Fruit fly (Drosophila melanogaster): Measurements from ENCODE around the gene CG8004.

The CG8004 gene

dm6 chr3L:19922833-19923745, 5.2 kb downstream of the CG8004 start, which contains the start of gene Pfdn6:
Pfdn6 (plus strand) TSS chr3L:19923671.
- TF ChIP-seq Eip78C (GFP tag) (peak; percentile 86), Hr4 (GFP tag; optimal IDR thresholded peaks at IDR 0.05) (no peak), CG6808 (GFP tag; optimal IDR thresholded peaks at IDR 0.05) (no peak), net (GFP tag; optimal IDR thresholded peaks at IDR 0.05) (no peak), CG6163 (GFP tag; IDR thresholded peaks at IDR 0.05) (peak; percentile 69; the same call in 2 of the 3 replicates), CG4318 (GFP tag; optimal IDR thresholded peaks at IDR 0.05) (no peak), eg (GFP tag; IDR thresholded peaks at IDR 0.05) (peak; percentile 74), CG15336 (GFP tag; IDR thresholded peaks at IDR 0.05) (peak; percentile 51), OdsH (GFP tag; optimal IDR thresholded peaks at IDR 0.05) (no peak), dsx (GFP tag; optimal IDR thresholded peaks at IDR 0.05; ENCODE audit: poor library complexity, severe bottlenecking) (no peak), CG6276 (GFP tag; optimal IDR thresholded peaks at IDR 0.05) (no peak), fkh (GFP tag; optimal IDR thresholded peaks at IDR 0.05) (no peak), CG31627 (GFP tag; optimal IDR thresholded peaks at IDR 0.05) (peak; percentile 78), fd85E (GFP tag; optimal IDR thresholded peaks at IDR 0.05) (no peak), Lpt (GFP tag; optimal IDR thresholded peaks at IDR 0.05) (no peak), Smox (GFP tag; optimal IDR thresholded peaks at IDR 0.05) (no peak), esn (GFP tag; optimal IDR thresholded peaks at IDR 0.05) (peak; percentile 86), CG9139 (GFP tag; optimal IDR thresholded peaks at IDR 0.05) (no peak), fd59A (GFP tag; optimal IDR thresholded peaks at IDR 0.05) (no peak), CG11294 (GFP tag; IDR thresholded peaks at IDR 0.05) (peak; percentile 55; the same call in 1 of the 2 replicates), Ets21C (GFP tag; optimal IDR thresholded peaks at IDR 0.05) (peak; percentile 74), CG16779 (tag; optimal IDR thresholded peaks at IDR 0.05) (no peak), pdm3 (GFP tag; optimal IDR thresholded peaks at IDR 0.05) (no peak), CG8319 (GFP tag; optimal IDR thresholded peaks at IDR 0.05) (no peak), CG3032 (tag; optimal IDR thresholded peaks at IDR 0.05) (peak; percentile 62), Hr39 (GFP tag; optimal IDR thresholded peaks at IDR 0.05) (peak; percentile 83), CG8119 (GFP tag; IDR thresholded peaks at IDR 0.05) (0 out of 3 replicates have a peak, but pooled peaks have one; percentile 17), spab (GFP tag; optimal IDR thresholded peaks at IDR 0.05) (no peak), CG11902 (GFP tag; optimal IDR thresholded peaks at IDR 0.05) (peak; percentile 68), lz (GFP tag; optimal IDR thresholded peaks at IDR 0.05) (peak; percentile 73), CG6792 (GFP tag; optimal IDR thresholded peaks at IDR 0.05) (peak; percentile 36), acj6 (GFP tag; optimal IDR thresholded peaks at IDR 0.05) (no peak), CG11762 (GFP tag; optimal IDR thresholded peaks at IDR 0.05; ENCODE audit: insufficient read depth) (no peak), topi (GFP tag; optimal IDR thresholded peaks at IDR 0.05) (peak; percentile 71), cyc (GFP tag; optimal IDR thresholded peaks at IDR 0.05) (peak; percentile 78), Sox14 (GFP tag; optimal IDR thresholded peaks at IDR 0.05) (peak; percentile 80), CG7368 (GFP tag; optimal IDR thresholded peaks at IDR 0.05) (no peak), CG32006 (GFP tag; optimal IDR thresholded peaks at IDR 0.05) (peak; percentile 11), CG10669 (GFP tag; optimal IDR thresholded peaks at IDR 0.05) (no peak), CG1621 (tag; optimal IDR thresholded peaks at IDR 0.05) (no peak), Sox102F (GFP tag; optimal IDR thresholded peaks at IDR 0.05) (no peak), Eip75B (GFP tag; optimal IDR thresholded peaks at IDR 0.05) (no peak), vri (GFP tag; optimal IDR thresholded peaks at IDR 0.05) (no peak), svp (GFP tag) (no peak), CG34406 (GFP tag; optimal IDR thresholded peaks at IDR 0.05) (peak; percentile 16), ss (GFP tag; optimal IDR thresholded peaks at IDR 0.05) (no peak), Gug (GFP tag; IDR thresholded peaks at IDR 0.05) (no peak), CG8632 (GFP tag; optimal IDR thresholded peaks at IDR 0.05) (no peak), Blimp-1 (GFP tag; optimal IDR thresholded peaks at IDR 0.05) (no peak), Eip93F (GFP tag; optimal IDR thresholded peaks at IDR 0.05) (no peak)
